Fruit fly (Drosophila melanogaster) whole organism, embryonic: ENCODE results near the gene Ubc7.

Experiments
- Aef1 ChIP-seq: fragments of 200-800 bp; sonication (Bioruptor generic); IDR thresholded peaks from 3 replicates; pipeline ENCODE4 v1.3.6; 2022; ENCODE audit warnings: missing biosample characterization, missing genetic modification characterization
- B-H2 ChIP-seq: fragments of 200-800 bp; sonication (Bioruptor generic); optimal IDR thresholded peaks from 2 replicates; lab custom pipeline; 2018; ENCODE audit warnings: missing biosample characterization, mild to moderate bottlenecking, missing genetic modification characterization
- Bgb ChIP-seq: fragments of 200-800 bp; sonication (Bioruptor generic); IDR thresholded peaks from 2 replicates; pipeline ENCODE4 v1.3.6; 2022; ENCODE audit warnings: missing biosample characterization, missing genetic modification characterization; ENCODE audit not compliant: partially characterized antibody
- CG10147 ChIP-seq: fragments of 200-800 bp; sonication (Bioruptor generic); optimal IDR thresholded peaks from 2 replicates; lab custom pipeline; 2019; ENCODE audit warnings: missing biosample characterization, mild to moderate bottlenecking, missing genetic modification characterization, moderate library complexity
- CG11398 ChIP-seq: fragments of 200-800 bp; sonication (Bioruptor generic); optimal IDR thresholded peaks from 2 replicates; lab custom pipeline; 2016; ENCODE audit warnings: missing biosample characterization, missing genetic modification characterization
- CG12104 ChIP-seq: fragments of 200-800 bp; sonication (Bioruptor generic); optimal IDR thresholded peaks from 3 replicates; lab custom pipeline; 2016; ENCODE audit warnings: missing biosample characterization, missing genetic modification characterization
- CG12391 ChIP-seq: fragments of 200-800 bp; sonication (Bioruptor generic); optimal IDR thresholded peaks from 3 replicates; lab custom pipeline; 2018; ENCODE audit warnings: missing biosample characterization, mild to moderate bottlenecking, missing genetic modification characterization, moderate library complexity
- CG14965 ChIP-seq: fragments of 200-800 bp; sonication (Bioruptor generic); optimal IDR thresholded peaks from 2 replicates; lab custom pipeline; 2016; ENCODE audit warnings: missing biosample characterization, missing genetic modification characterization, borderline replicate concordance
- CG15011 ChIP-seq: fragments of 200-800 bp; sonication (Bioruptor generic); optimal IDR thresholded peaks from 3 replicates; lab custom pipeline; 2018; ENCODE audit warnings: missing biosample characterization, mild to moderate bottlenecking, missing genetic modification characterization
- CG17612 ChIP-seq: fragments of 200-800 bp; sonication (Bioruptor generic); IDR thresholded peaks from 2 replicates; pipeline ENCODE4 v1.3.6; 2022; ENCODE audit warnings: missing biosample characterization, missing genetic modification characterization
- CG17829 ChIP-seq: fragments of 200-800 bp; optimal IDR thresholded peaks from 2 replicates; lab custom pipeline; 2019; ENCODE audit warnings: missing biosample characterization, mild to moderate bottlenecking, missing genetic modification characterization, moderate library complexity
- CG17912 ChIP-seq: fragments of 200-800 bp; sonication (Bioruptor generic); optimal IDR thresholded peaks from 2 replicates; lab custom pipeline; 2018; ENCODE audit warnings: missing biosample characterization, mild to moderate bottlenecking, missing genetic modification characterization
- CG2116 ChIP-seq: fragments of 200-800 bp; sonication (Bioruptor generic); optimal IDR thresholded peaks from 3 replicates; lab custom pipeline; 2018; ENCODE audit warnings: missing biosample characterization, mild to moderate bottlenecking, missing genetic modification characterization
- CG2129 ChIP-seq: fragments of 200-800 bp; sonication (Bioruptor generic); IDR thresholded peaks from 2 replicates; pipeline ENCODE4 v1.3.6; 2022; ENCODE audit warnings: missing biosample characterization, missing genetic modification characterization; ENCODE audit not compliant: partially characterized antibody
- CG2202 ChIP-seq: fragments of 200-800 bp; sonication (Bioruptor generic); optimal IDR thresholded peaks from 2 replicates; lab custom pipeline; 2018; ENCODE audit warnings: missing biosample characterization, mild to moderate bottlenecking, missing genetic modification characterization
- CG30020 ChIP-seq: fragments of 200-800 bp; optimal IDR thresholded peaks from 2 replicates; lab custom pipeline; 2019; ENCODE audit warnings: missing biosample characterization, mild to moderate bottlenecking, missing genetic modification characterization, moderate library complexity
- CG32532 ChIP-seq: fragments of 200-800 bp; sonication (Bioruptor generic); IDR thresholded peaks from 2 replicates; pipeline ENCODE4 v1.3.6; 2022; ENCODE audit warnings: missing biosample characterization, missing genetic modification characterization
- CG34224 ChIP-seq: fragments of 200-800 bp; sonication (Bioruptor generic); IDR thresholded peaks from 3 replicates; pipeline ENCODE4 v1.3.6; 2022; ENCODE audit warnings: missing biosample characterization, missing genetic modification characterization; ENCODE audit not compliant: partially characterized antibody
- CG9609 ChIP-seq: fragments of 200-800 bp; sonication (Bioruptor generic); optimal IDR thresholded peaks from 3 replicates; lab custom pipeline; 2016; ENCODE audit warnings: missing biosample characterization, missing genetic modification characterization
- Deaf1 ChIP-seq: fragments of 200-800 bp; optimal IDR thresholded peaks from 3 replicates; lab custom pipeline; 2019; ENCODE audit warnings: missing biosample characterization, mild to moderate bottlenecking, missing genetic modification characterization, moderate library complexity
- Dref ChIP-seq: fragments of 200-800 bp; sonication (Bioruptor generic); IDR thresholded peaks from 2 replicates; pipeline ENCODE4 v1.3.6; 2022; ENCODE audit warnings: missing biosample characterization, missing genetic modification characterization
- E2f2 ChIP-seq: fragments of 200-800 bp; sonication (Bioruptor generic); IDR thresholded peaks from 2 replicates; pipeline ENCODE4 v1.3.6; 2022; ENCODE audit warnings: missing biosample characterization, missing genetic modification characterization
- Gsc ChIP-seq: fragments of 200-800 bp; sonication (Bioruptor generic); IDR thresholded peaks from 2 replicates; pipeline ENCODE4 v1.3.6; 2022; ENCODE audit warnings: missing biosample characterization, missing genetic modification characterization
- Hmr ChIP-seq: fragments of 200-800 bp; sonication (Bioruptor generic); optimal IDR thresholded peaks from 3 replicates; lab custom pipeline; 2017; ENCODE audit warnings: mild to moderate bottlenecking, missing biosample characterization, missing genetic modification reagents, missing genetic modification characterization
- Hr39 ChIP-seq: fragments of >200 bp; optimal IDR thresholded peaks from 2 replicates; lab custom pipeline; 2017
- Myb ChIP-seq: fragments of 200-800 bp; sonication (Bioruptor generic); optimal IDR thresholded peaks from 2 replicates; lab custom pipeline; 2016; ENCODE audit warnings: missing biosample characterization, missing genetic modification characterization
- Nf-YB ChIP-seq: fragments of 200-800 bp; sonication (Bioruptor generic); optimal IDR thresholded peaks from 3 replicates; lab custom pipeline; 2019; ENCODE audit warnings: missing biosample characterization, mild to moderate bottlenecking, missing genetic modification characterization, moderate library complexity
- Pdp1 ChIP-seq, 2 experiments: fragments of 200-800 bp; sonication (Bioruptor generic); optimal IDR thresholded peaks; 3 replicates each; lab custom pipeline; 2016; ENCODE audit warnings: missing biosample characterization in 2 of 2, missing genetic modification characterization in 2 of 2, mild to moderate bottlenecking in 1 of 2, moderate library complexity in 1 of 2
- Spps ChIP-seq: fragments of 200-800 bp; sonication (Bioruptor generic); optimal IDR thresholded peaks from 2 replicates; lab custom pipeline; 2018; ENCODE audit warnings: missing biosample characterization, mild to moderate bottlenecking, missing genetic modification characterization
- YL-1 ChIP-seq: fragments of 200-800 bp; sonication (Bioruptor generic); optimal IDR thresholded peaks from 3 replicates; lab custom pipeline; 2017; ENCODE audit warnings: missing biosample characterization, mild to moderate bottlenecking, missing genetic modification characterization
- ara ChIP-seq: fragments of 200-800 bp; sonication (Bioruptor generic); IDR thresholded peaks from 2 replicates; pipeline ENCODE4 v1.3.6; 2022; ENCODE audit warnings: missing biosample characterization, missing genetic modification characterization
- ato ChIP-seq: fragments of 200-800 bp; sonication (Bioruptor generic); IDR thresholded peaks from 2 replicates; pipeline ENCODE4 v1.3.6; 2022; ENCODE audit warnings: missing biosample characterization, missing genetic modification characterization; ENCODE audit not compliant: partially characterized antibody
- bigmax ChIP-seq: fragments of 200-800 bp; sonication (Bioruptor generic); optimal IDR thresholded peaks from 2 replicates; lab custom pipeline; 2018; ENCODE audit warnings: missing biosample characterization, mild to moderate bottlenecking, missing genetic modification characterization
- gcm2 ChIP-seq: fragments of 200-800 bp; sonication (Bioruptor generic); optimal IDR thresholded peaks from 2 replicates; lab custom pipeline; 2016; ENCODE audit warnings: missing biosample characterization, missing genetic modification characterization
- her ChIP-seq: fragments of 200-800 bp; sonication (Bioruptor generic); optimal IDR thresholded peaks from 2 replicates; lab custom pipeline; 2016; ENCODE audit warnings: missing biosample characterization, missing genetic modification characterization
- lilli ChIP-seq: fragments of 200-800 bp; sonication (Bioruptor generic); optimal IDR thresholded peaks from 3 replicates; lab custom pipeline; 2016; ENCODE audit warnings: missing biosample characterization, missing genetic modification characterization
- maf-S ChIP-seq: fragments of 200-800 bp; sonication (Bioruptor generic); optimal IDR thresholded peaks from 2 replicates; lab custom pipeline; 2016; ENCODE audit warnings: missing biosample characterization, missing genetic modification characterization
- mam ChIP-seq: fragments of 200-800 bp; sonication (Bioruptor generic); optimal IDR thresholded peaks from 3 replicates; lab custom pipeline; 2016; ENCODE audit warnings: missing biosample characterization, missing genetic modification characterization
- mld ChIP-seq: fragments of 200-800 bp; sonication (Bioruptor generic); IDR thresholded peaks from 3 replicates; pipeline ENCODE4 v1.3.6; 2022; ENCODE audit warnings: missing biosample characterization, missing genetic modification characterization; ENCODE audit not compliant: partially characterized antibody
- nerfin-1 ChIP-seq: fragments of 200-800 bp; sonication (Bioruptor generic); optimal IDR thresholded peaks from 3 replicates; lab custom pipeline; 2019; ENCODE audit warnings: missing biosample characterization, mild to moderate bottlenecking, missing genetic modification characterization, moderate library complexity
- odd ChIP-seq: fragments of 200-800 bp; sonication (Bioruptor generic); optimal IDR thresholded peaks from 2 replicates; lab custom pipeline; 2017; ENCODE audit warnings: missing biosample characterization, mild to moderate bottlenecking, missing genetic modification characterization
- pho ChIP-seq: fragments of 200-800 bp; sonication (Bioruptor generic); optimal IDR thresholded peaks from 2 replicates; lab custom pipeline; 2016; ENCODE audit warnings: missing biosample characterization, missing genetic modification characterization
- pros ChIP-seq: fragments of 200-800 bp; sonication (Bioruptor generic); optimal IDR thresholded peaks from 3 replicates; lab custom pipeline; 2019; ENCODE audit warnings: missing biosample characterization, mild to moderate bottlenecking, missing genetic modification characterization, moderate library complexity
- slp2 ChIP-seq: fragments of 200-800 bp; sonication (Bioruptor generic); optimal IDR thresholded peaks from 2 replicates; lab custom pipeline; 2016; ENCODE audit warnings: missing biosample characterization, missing genetic modification characterization
- sqz ChIP-seq: fragments of 200-800 bp; sonication (Bioruptor generic); optimal IDR thresholded peaks from 3 replicates; lab custom pipeline; 2018; ENCODE audit warnings: missing biosample characterization, mild to moderate bottlenecking, missing genetic modification characterization
- tap ChIP-seq: fragments of 200-800 bp; optimal IDR thresholded peaks from 3 replicates; lab custom pipeline; 2019; ENCODE audit warnings: missing biosample characterization, mild to moderate bottlenecking, missing genetic modification characterization, moderate library complexity
- tna ChIP-seq: fragments of 200-800 bp; sonication (Bioruptor generic); IDR thresholded peaks from 2 replicates; pipeline ENCODE4 v1.3.6; 2022; ENCODE audit warnings: missing biosample characterization, missing genetic modification characterization; ENCODE audit not compliant: partially characterized antibody
- trem ChIP-seq: fragments of 200-800 bp; optimal IDR thresholded peaks from 3 replicates; lab custom pipeline; 2019; ENCODE audit warnings: missing biosample characterization, mild to moderate bottlenecking, missing genetic modification characterization, moderate library complexity
- unc-4 ChIP-seq: fragments of 200-800 bp; sonication (Bioruptor generic); IDR thresholded peaks from 2 replicates; pipeline ENCODE4 v1.3.6; 2022; ENCODE audit warnings: missing biosample characterization, missing genetic modification characterization; ENCODE audit not compliant: partially characterized antibody
- vnd ChIP-seq: fragments of 200-800 bp; sonication (Bioruptor generic); IDR thresholded peaks from 3 replicates; pipeline ENCODE4 v1.3.6; 2022; ENCODE audit warnings: missing biosample characterization, missing genetic modification characterization; ENCODE audit not compliant: partially characterized antibody

The Ubc7 gene

DNA sequence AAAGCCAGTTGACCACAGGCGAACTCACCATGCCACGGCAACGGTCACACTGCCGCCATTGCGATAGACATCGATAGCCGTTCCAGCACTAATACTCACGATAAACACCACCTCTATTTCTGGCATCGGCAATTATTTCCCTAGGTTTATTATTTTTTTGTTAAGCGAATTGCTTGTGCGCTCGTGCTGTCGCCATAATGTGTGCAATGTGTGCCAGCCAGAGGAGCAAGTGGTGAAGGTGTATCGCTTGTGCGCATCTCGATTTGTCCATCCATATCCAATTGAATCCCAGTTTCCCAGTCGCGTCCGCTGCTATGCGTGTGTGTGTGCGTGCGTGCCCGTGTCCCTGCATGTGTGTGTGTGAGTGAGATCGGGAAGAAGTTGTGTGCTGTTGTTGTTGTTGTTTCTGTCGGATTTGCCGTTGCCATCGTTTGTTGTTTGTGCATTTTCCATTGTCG, 17.2 kb downstream of the Ubc7 start, which contains the start of gene mbt (continued):
- no peak for TF ChIP-seq odd (GFP tag; lab: Kevin White, UChicago)
- TF ChIP-seq CG9609 (GFP tag; lab: Kevin White, UChicago) = peak; percentile 40
- TF ChIP-seq vnd (GFP tag; lab: Robert Waterston, UW) = peak; percentile 82
- no peak for TF ChIP-seq CG11398 (GFP tag; lab: Kevin White, UChicago)
- peak; percentile 53 for TF ChIP-seq trem (tag; lab: Kevin White, UChicago)
- TF ChIP-seq CG12391 (tag; lab: Kevin White, UChicago) = peak; percentile 28
- TF ChIP-seq CG10147 (GFP tag; lab: Kevin White, UChicago) = peak; percentile 55
- TF ChIP-seq nerfin-1 (tag; lab: Kevin White, UChicago) = peak; percentile 59
- TF ChIP-seq lilli (GFP tag; lab: Kevin White, UChicago) = peak; percentile 29
- TF ChIP-seq bigmax (GFP tag; lab: Kevin White, UChicago) = no peak
- no peak for TF ChIP-seq Spps (tag; lab: Kevin White, UChicago)
- TF ChIP-seq ara = no peak
- peak; percentile 8 for TF ChIP-seq her
- TF ChIP-seq mld (GFP tag; lab: Robert Waterston, UW) = peak; percentile 88
- peak; percentile 77 for TF ChIP-seq tna
- peak; percentile 94 for TF ChIP-seq Myb (GFP tag; lab: Kevin White, UChicago)
- TF ChIP-seq Aef1 (GFP tag; lab: Robert Waterston, UW) = peak; percentile 31; the same call in 1 of the 3 replicates
- TF ChIP-seq CG17829 = peak; percentile 21
- peak; percentile 21 for TF ChIP-seq maf-S (GFP tag; lab: Kevin White, UChicago)
- no peak for TF ChIP-seq CG15011 (GFP tag; lab: Kevin White, UChicago)
- peak; percentile 85 for TF ChIP-seq CG34224 (GFP tag; lab: Robert Waterston, UW)
- no peak for TF ChIP-seq CG12104 (GFP tag; lab: Kevin White, UChicago)
- TF ChIP-seq CG30020 = peak; percentile 43
- TF ChIP-seq slp2 (GFP tag; lab: Kevin White, UChicago) = peak; percentile 31
- peak; percentile 85 for TF ChIP-seq E2f2 (GFP tag; lab: Robert Waterston, UW)
- TF ChIP-seq unc-4 (GFP tag; lab: Robert Waterston, UW) = peak; percentile 88
- no peak for TF ChIP-seq pros (GFP tag; lab: Kevin White, UChicago)
- TF ChIP-seq gcm2 (GFP tag; lab: Kevin White, UChicago) = peak; percentile 14
- TF ChIP-seq Hmr = no peak
- peak; percentile 16 for TF ChIP-seq CG17912 (GFP tag; lab: Kevin White, UChicago)
- peak; percentile 95 for TF ChIP-seq Bgb (GFP tag; lab: Robert Waterston, UW)
- no peak for TF ChIP-seq CG17612
- TF ChIP-seq mam (GFP tag; lab: Kevin White, UChicago) = peak; percentile 31
- TF ChIP-seq Hr39 (lab: Kevin White, UChicago) = peak; percentile 87
- peak; percentile 57 for TF ChIP-seq CG2116 (GFP tag; lab: Kevin White, UChicago)
- TF ChIP-seq Nf-YB (GFP tag; lab: Kevin White, UChicago) = peak; percentile 7
- no peak for TF ChIP-seq CG14965 (GFP tag; lab: Kevin White, UChicago)
- peak; percentile 83 for TF ChIP-seq ato (GFP tag; lab: Robert Waterston, UW)
- peak; percentile 83 for TF ChIP-seq YL-1 (GFP tag; lab: Kevin White, UChicago)
- TF ChIP-seq CG2129 (GFP tag; lab: Robert Waterston, UW) = peak; percentile 48
- no peak for TF ChIP-seq Gsc
- peak; percentile 14 for TF ChIP-seq pho (GFP tag; lab: Kevin White, UChicago)
- TF ChIP-seq CG2202 (tag; lab: Kevin White, UChicago) = no peak
- TF ChIP-seq Pdp1 (GFP tag; optimal IDR thresholded peaks at IDR 0.05; lab: Kevin White, UChicago) = peak in 1 of 2 experiments; percentile 7
- peak; percentile 53 for TF ChIP-seq sqz (GFP tag; lab: Kevin White, UChicago)
- TF ChIP-seq tap (tag; lab: Kevin White, UChicago) = no peak
- TF ChIP-seq Deaf1 = peak; percentile 75
- TF ChIP-seq Dref = peak; percentile 75
- peak; percentile 26 for TF ChIP-seq B-H2 (GFP tag; lab: Kevin White, UChicago)
- TF ChIP-seq CG32532 = peak; percentile 21; the same call in 1 of the 2 replicates
